Worm (Caenorhabditis elegans): ENCODE data around the gene C05D11.8.

C05D11.8 gene

DNA sequence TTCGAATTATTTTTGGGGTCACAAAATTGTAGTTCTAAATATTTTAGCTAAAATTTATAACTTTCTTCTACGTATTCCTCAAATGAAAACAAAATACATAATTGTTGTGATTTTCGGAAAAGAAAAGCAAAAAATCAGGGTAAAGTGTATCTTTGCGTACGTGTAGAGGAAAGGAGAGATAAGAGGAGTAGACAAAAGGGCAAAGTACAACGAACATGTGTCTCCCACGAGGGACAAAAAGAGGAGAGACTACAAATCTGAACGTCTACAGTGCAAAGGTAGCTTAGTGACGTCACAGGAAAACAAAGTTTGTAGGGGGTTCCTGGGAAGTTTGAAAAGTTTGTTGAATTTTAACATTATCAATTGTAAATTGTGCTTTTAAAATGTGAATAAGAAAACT is 20.4 kb upstream of the C05D11.8 start (continued):
- TF ChIP-seq isw-1 (GFP tag; IDR thresholded peaks at IDR 0.05): no peak
- TF ChIP-seq nhr-28 (tag; optimal IDR thresholded peaks at IDR 0.05): no peak
- no peak for TF ChIP-seq grh-1 (GFP tag; IDR thresholded peaks at IDR 0.05)
- TF ChIP-seq lsy-2 (tag; optimal IDR thresholded peaks at IDR 0.05): peak in 1 of 2 experiments; percentile 32
- TF ChIP-seq lin-14 (GFP tag; optimal IDR thresholded peaks at IDR 0.05): peak; percentile 76
- no peak for TF ChIP-seq egl-13 (tag; optimal IDR thresholded peaks at IDR 0.05)
- TF ChIP-seq ztf-11 (tag; optimal IDR thresholded peaks at IDR 0.05): no peak
- no peak for TF ChIP-seq pag-3 (tag; optimal IDR thresholded peaks at IDR 0.05; ENCODE audit: borderline replicate concordance, insufficient read depth)
- TF ChIP-seq nhr-11 (tag; optimal IDR thresholded peaks at IDR 0.05): peak; percentile 34
- no peak for TF ChIP-seq unc-62 (GFP tag; optimal IDR thresholded peaks at IDR 0.05)
- peak; percentile 69 for TF ChIP-seq blmp-1 (tag; optimal IDR thresholded peaks at IDR 0.05)
- peak; percentile 51 for TF ChIP-seq rnt-1 (tag; optimal IDR thresholded peaks at IDR 0.05)
- peak; percentile 67 for TF ChIP-seq nhr-71 (tag; optimal IDR thresholded peaks at IDR 0.05)
- peak; percentile 27 for TF ChIP-seq lin-13 (GFP tag; optimal IDR thresholded peaks at IDR 0.05)
- no peak for TF ChIP-seq sup-37 (GFP tag; optimal IDR thresholded peaks at IDR 0.05)
- TF ChIP-seq dpl-1 (GFP tag; optimal IDR thresholded peaks at IDR 0.05): peak in 2 of 3 experiments; percentile 17 to 36
- no peak for TF ChIP-seq ceh-63 (GFP tag; optimal IDR thresholded peaks at IDR 0.05)
- TF ChIP-seq nhr-77 (tag; optimal IDR thresholded peaks at IDR 0.05): no peak
- no peak for TF ChIP-seq hpl-2 (GFP tag; optimal IDR thresholded peaks at IDR 0.05)
- no peak for TF ChIP-seq aly-2 (tag; optimal IDR thresholded peaks at IDR 0.05)
- TF ChIP-seq lin-35 (GFP tag; optimal IDR thresholded peaks at IDR 0.05): peak; percentile 13 to 49
- TF ChIP-seq ets-5 (GFP tag; IDR thresholded peaks at IDR 0.05): no peak
- TF ChIP-seq F16B12.6 (tag; optimal IDR thresholded peaks at IDR 0.05): no peak
- peak; percentile 77 for TF ChIP-seq nhr-20 (tag; optimal IDR thresholded peaks at IDR 0.05)
- peak; percentile 62 for TF ChIP-seq ztf-4 (tag; optimal IDR thresholded peaks at IDR 0.05)
- TF ChIP-seq C04F5.9 (tag; optimal IDR thresholded peaks at IDR 0.05): no peak
- peak in 1 of 6 experiments; percentile 49 for TF ChIP-seq elt-3 (tag; optimal IDR thresholded peaks at IDR 0.05)
- peak; percentile 16 for TF ChIP-seq C16A3.4 (tag; optimal IDR thresholded peaks at IDR 0.05)
- no peak for TF ChIP-seq nhr-47 (tag; optimal IDR thresholded peaks at IDR 0.05)
- TF ChIP-seq zip-4 (GFP tag; optimal IDR thresholded peaks at IDR 0.05): no peak
- no peak for TF ChIP-seq skn-1 (tag; optimal IDR thresholded peaks at IDR 0.05)
- peak; percentile 78 for TF ChIP-seq nhr-85 (tag)
- no peak for TF ChIP-seq hlh-4 (tag; optimal IDR thresholded peaks at IDR 0.05)
- TF ChIP-seq elt-2 (tag; optimal IDR thresholded peaks at IDR 0.05): peak; percentile 63
- TF ChIP-seq egl-27 (tag; optimal IDR thresholded peaks at IDR 0.05): no peak
- no peak for TF ChIP-seq tlp-1 (tag; optimal IDR thresholded peaks at IDR 0.05)
- TF ChIP-seq nhr-76 (tag; optimal IDR thresholded peaks at IDR 0.05): no peak
- TF ChIP-seq mep-1 (tag; optimal IDR thresholded peaks at IDR 0.05): peak; percentile 48
- TF ChIP-seq xbp-1 (tag; optimal IDR thresholded peaks at IDR 0.05): no peak
- no peak for TF ChIP-seq sox-4 (tag; optimal IDR thresholded peaks at IDR 0.05)
- no peak for TF ChIP-seq efl-3 (GFP tag; optimal IDR thresholded peaks at IDR 0.05)
- no peak for TF ChIP-seq ces-1 (GFP tag; optimal IDR thresholded peaks at IDR 0.05)
- no peak for TF ChIP-seq jun-1 (tag; optimal IDR thresholded peaks at IDR 0.05)
- TF ChIP-seq sptf-1 (tag; optimal IDR thresholded peaks at IDR 0.05): no peak
- TF ChIP-seq pqm-1 (tag; optimal IDR thresholded peaks at IDR 0.05): no peak
- TF ChIP-seq zag-1 (tag; optimal IDR thresholded peaks at IDR 0.05): no peak
- TF ChIP-seq lin-39 (tag; optimal IDR thresholded peaks at IDR 0.05): no peak
- no peak for TF ChIP-seq mab-9 (GFP tag; IDR thresholded peaks at IDR 0.05)
- TF ChIP-seq ceh-90 (tag; optimal IDR thresholded peaks at IDR 0.05): no peak
- TF ChIP-seq nhr-90 (tag; optimal IDR thresholded peaks at IDR 0.05; ENCODE audit: poor library complexity): peak; percentile 45
- no peak for TF ChIP-seq alr-1 (tag; optimal IDR thresholded peaks at IDR 0.05; ENCODE audit: borderline replicate concordance)
- no peak for TF ChIP-seq fkh-8 (tag; optimal IDR thresholded peaks at IDR 0.05)
- no peak for TF ChIP-seq C34B4.2 (tag; optimal IDR thresholded peaks at IDR 0.05)

All from whole organism, L1 larva.